Fruit fly (Drosophila melanogaster): ENCODE data around the gene mid.

DNA sequence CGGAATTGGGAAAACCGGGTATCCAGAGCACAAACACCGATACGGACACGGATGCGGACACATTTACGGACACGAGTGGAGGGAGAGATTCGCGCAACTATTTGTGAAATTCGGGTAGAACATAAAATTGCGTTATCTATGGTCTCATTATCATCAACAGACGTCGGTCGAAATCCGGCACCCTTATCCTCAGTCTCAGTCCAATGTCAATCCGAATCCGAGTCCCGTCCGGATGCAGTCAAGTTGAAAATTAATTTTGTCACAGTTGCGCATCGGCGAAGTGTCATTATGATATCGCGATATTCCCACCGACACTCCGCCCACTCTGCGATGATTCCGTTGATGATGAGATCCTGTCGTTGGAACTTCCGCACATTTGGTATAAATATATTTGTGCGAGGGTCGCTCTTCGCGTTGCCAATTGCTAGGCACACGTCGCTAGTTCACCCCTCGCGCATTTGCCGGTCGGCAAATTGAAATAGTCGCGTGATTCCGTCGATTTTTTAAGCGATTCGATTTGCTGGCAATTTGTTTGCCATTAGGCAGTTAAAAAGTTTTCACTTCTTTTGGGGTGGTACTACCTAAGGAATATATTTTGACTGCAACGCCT lies 29.3 kb upstream of the mid start:
- no peak for TF ChIP-seq toy (GFP tag; IDR thresholded peaks at IDR 0.05)
- TF ChIP-seq CG11093 (GFP tag; IDR thresholded peaks at IDR 0.05): no peak
- no peak for TF ChIP-seq CG14710 (tag; optimal IDR thresholded peaks at IDR 0.05)
- peak; percentile 73 for TF ChIP-seq pros (GFP tag; optimal IDR thresholded peaks at IDR 0.05)
- TF ChIP-seq Dll (GFP tag; IDR thresholded peaks at IDR 0.05; ENCODE audit: partially characterized antibody): no peak
- no peak for TF ChIP-seq Antp (GFP tag; optimal IDR thresholded peaks at IDR 0.05)
- TF ChIP-seq C15 (GFP tag; IDR thresholded peaks at IDR 0.05): no peak
- no peak for TF ChIP-seq CG8478 (optimal IDR thresholded peaks at IDR 0.05)
- TF ChIP-seq CG4730 (GFP tag; IDR thresholded peaks at IDR 0.05): no peak
- no peak for TF ChIP-seq pfk (GFP tag; optimal IDR thresholded peaks at IDR 0.05)
- no peak for TF ChIP-seq prd (optimal IDR thresholded peaks at IDR 0.05)
- no peak for TF ChIP-seq prd (GFP tag; IDR thresholded peaks at IDR 0.05)
- TF ChIP-seq gt (GFP tag; IDR thresholded peaks at IDR 0.05): no peak
- TF ChIP-seq CG16779 (GFP tag; IDR thresholded peaks at IDR 0.05): no peak

All from whole organism, embryonic.